Worm (Caenorhabditis elegans) whole organism, L2 larva: ENCODE data around the gene smu-2.
A peak's percentile ranks its signal among the peaks of the same experiment; 100 is the strongest.

Experiments used
- C34F6.9 ChIP-seq: fragments of 150-350 bp; optimal IDR thresholded peaks from 2 replicates; lab custom pipeline; 2014; ENCODE audit warnings: missing biosample characterization, missing genetic modification characterization
- F13H6.1 ChIP-seq: sonication (generic microtip); optimal IDR thresholded peaks from 2 replicates; lab custom pipeline; 2016; ENCODE audit warnings: missing genetic modification characterization, missing compliant biosample characterization
- R02D3.7 ChIP-seq: fragments of 150-350 bp; optimal IDR thresholded peaks from 2 replicates; lab custom pipeline; 2014; ENCODE audit warnings: missing biosample characterization, missing genetic modification characterization
- Y55F3AM.14 ChIP-seq: fragments of 200-800 bp; sonication (Bioruptor generic); optimal IDR thresholded peaks from 2 replicates; lab custom pipeline; 2018; ENCODE audit warnings: mild to moderate bottlenecking, missing genetic modification characterization, missing compliant biosample characterization
- ZK546.5 ChIP-seq: sonication (generic microtip); optimal IDR thresholded peaks from 2 replicates; lab custom pipeline; 2017; ENCODE audit warnings: missing biosample characterization, missing genetic modification characterization
- alr-1 ChIP-seq: fragments of 150-350 bp; optimal IDR thresholded peaks from 2 replicates; lab custom pipeline; 2014; ENCODE audit warnings: missing biosample characterization, missing genetic modification characterization
- aly-2 ChIP-seq: fragments of 150-350 bp; optimal IDR thresholded peaks from 2 replicates; lab custom pipeline; 2014; ENCODE audit warnings: missing biosample characterization, missing genetic modification characterization
- blmp-1 ChIP-seq: sonication (generic microtip); optimal IDR thresholded peaks from 2 replicates; lab custom pipeline; 2017; ENCODE audit warnings: missing genetic modification characterization, mild to moderate bottlenecking, missing compliant biosample characterization, antibody characterized with exemption, moderate library complexity; ENCODE audit not compliant: insufficient read depth
- crh-2 ChIP-seq: sonication (generic microtip); optimal IDR thresholded peaks from 2 replicates; lab custom pipeline; 2017; ENCODE audit warnings: missing biosample characterization, missing genetic modification characterization
- dmd-4 ChIP-seq: sonication (generic microtip); optimal IDR thresholded peaks from 2 replicates; lab custom pipeline; 2017; ENCODE audit warnings: missing biosample characterization, missing genetic modification characterization
- egl-27 ChIP-seq: sonication (generic microtip); optimal IDR thresholded peaks from 3 replicates; lab custom pipeline; 2017; ENCODE audit warnings: missing biosample characterization, missing genetic modification reagents, missing genetic modification characterization
- elt-1 ChIP-seq: fragments of 150-350 bp; optimal IDR thresholded peaks from 2 replicates; lab custom pipeline; 2014; ENCODE audit warnings: missing biosample characterization, missing genetic modification characterization
- elt-3 ChIP-seq: sonication (generic microtip); optimal IDR thresholded peaks from 2 replicates; lab custom pipeline; 2017; ENCODE audit warnings: missing biosample characterization, missing genetic modification characterization
- fos-1 ChIP-seq: fragments of 150-350 bp; optimal IDR thresholded peaks from 2 replicates; lab custom pipeline; 2014; ENCODE audit warnings: missing biosample characterization, missing genetic modification characterization
- gmeb-1 ChIP-seq: fragments of 150-350 bp; optimal IDR thresholded peaks from 2 replicates; lab custom pipeline; 2014; ENCODE audit warnings: missing biosample characterization, missing genetic modification characterization
- lin-11 ChIP-seq: fragments of 150-350 bp; sonication (generic microtip); optimal IDR thresholded peaks from 2 replicates; lab custom pipeline; 2014; ENCODE audit warnings: missing biosample characterization, missing genetic modification characterization, inconsistent platforms, mixed read lengths
- lin-13 ChIP-seq: fragments of 150-350 bp; optimal IDR thresholded peaks from 2 replicates; lab custom pipeline; 2014; ENCODE audit warnings: missing biosample characterization, missing genetic modification reagents, missing genetic modification characterization
- lin-39 ChIP-seq: fragments of 150-350 bp; optimal IDR thresholded peaks from 2 replicates; lab custom pipeline; 2014; ENCODE audit warnings: missing biosample characterization, missing genetic modification reagents, missing genetic modification characterization
- lsy-2 ChIP-seq, 2 experiments: fragments of 150-350 bp in 1 of 2; sonication (generic microtip) in 1 of 2; optimal IDR thresholded peaks; 2 replicates each; lab custom pipeline; 2014 to 2017; ENCODE audit warnings: missing biosample characterization in 2 of 2, missing genetic modification characterization in 2 of 2
- mab-5 ChIP-seq: fragments of 150-350 bp; optimal IDR thresholded peaks from 2 replicates; lab custom pipeline; 2014; ENCODE audit warnings: missing biosample characterization, missing genetic modification characterization
- mbf-1 ChIP-seq: sonication (generic microtip); optimal IDR thresholded peaks from 2 replicates; lab custom pipeline; 2017; ENCODE audit warnings: missing biosample characterization, missing genetic modification characterization
- nhr-10 ChIP-seq: sonication (generic microtip); optimal IDR thresholded peaks from 2 replicates; lab custom pipeline; 2017; ENCODE audit warnings: missing biosample characterization, missing genetic modification characterization
- nhr-11 ChIP-seq: fragments of 150-350 bp; optimal IDR thresholded peaks from 2 replicates; lab custom pipeline; 2014; ENCODE audit warnings: missing biosample characterization, missing genetic modification characterization
- nhr-12 ChIP-seq: fragments of 150-350 bp; optimal IDR thresholded peaks from 2 replicates; lab custom pipeline; 2014; ENCODE audit warnings: missing biosample characterization, missing genetic modification characterization
- nhr-129 ChIP-seq: fragments of 150-350 bp; optimal IDR thresholded peaks from 2 replicates; lab custom pipeline; 2014; ENCODE audit warnings: missing biosample characterization, missing genetic modification characterization
- nhr-21 ChIP-seq: fragments of 150-350 bp; optimal IDR thresholded peaks from 2 replicates; lab custom pipeline; 2014; ENCODE audit warnings: missing biosample characterization, missing genetic modification characterization
- nhr-23 ChIP-seq: fragments of 150-350 bp; optimal IDR thresholded peaks from 2 replicates; lab custom pipeline; 2014; ENCODE audit warnings: missing biosample characterization, missing genetic modification reagents, missing genetic modification characterization
- nhr-237 ChIP-seq: fragments of 150-350 bp; optimal IDR thresholded peaks from 2 replicates; lab custom pipeline; 2014; ENCODE audit warnings: missing biosample characterization, missing genetic modification characterization
- nhr-6 ChIP-seq: fragments of 150-350 bp; optimal IDR thresholded peaks from 2 replicates; lab custom pipeline; 2014; ENCODE audit warnings: missing biosample characterization, missing genetic modification characterization
- nhr-77 ChIP-seq: fragments of 150-350 bp; optimal IDR thresholded peaks from 2 replicates; lab custom pipeline; 2014; ENCODE audit warnings: missing biosample characterization, missing genetic modification characterization
- peb-1 ChIP-seq: fragments of 150-350 bp; optimal IDR thresholded peaks from 2 replicates; lab custom pipeline; 2014; ENCODE audit warnings: missing biosample characterization, missing genetic modification characterization
- sma-3 ChIP-seq: sonication (generic microtip); optimal IDR thresholded peaks from 2 replicates; lab custom pipeline; 2016; ENCODE audit warnings: missing genetic modification reagents, missing genetic modification characterization, missing compliant biosample characterization
- sma-9 ChIP-seq, 2 experiments: fragments of 150-350 bp in 1 of 2; sonication (generic microtip) in 1 of 2; optimal IDR thresholded peaks; 2 replicates each; lab custom pipeline; 2014 to 2016; ENCODE audit warnings: missing genetic modification characterization in 2 of 2, mild to moderate bottlenecking in 1 of 2, missing biosample characterization in 1 of 2, missing compliant biosample characterization in 1 of 2, missing genetic modification reagents in 1 of 2, moderate library complexity in 1 of 2
- snpc-4 ChIP-seq: fragments of 150-350 bp; optimal IDR thresholded peaks from 2 replicates; lab custom pipeline; 2014; ENCODE audit warnings: missing biosample characterization, missing genetic modification characterization
- unc-55 ChIP-seq: fragments of 150-350 bp; sonication (generic microtip); optimal IDR thresholded peaks from 3 replicates; lab custom pipeline; 2014; ENCODE audit warnings: missing biosample characterization, missing genetic modification reagents, missing genetic modification characterization
- unc-62 ChIP-seq: fragments of 150-350 bp; optimal IDR thresholded peaks from 2 replicates; lab custom pipeline; 2014; ENCODE audit warnings: missing biosample characterization, missing genetic modification reagents, missing genetic modification characterization
- zag-1 ChIP-seq: fragments of 150-350 bp; optimal IDR thresholded peaks from 2 replicates; lab custom pipeline; 2014; ENCODE audit warnings: missing biosample characterization, missing genetic modification characterization
- ztf-1 ChIP-seq: fragments of 200-800 bp; sonication (Bioruptor generic); conservative IDR thresholded peaks from 2 replicates; pipeline ENCODE4 v1.3.6; 2022; ENCODE audit warnings: missing genetic modification characterization, missing compliant biosample characterization
- ztf-4 ChIP-seq: fragments of 150-350 bp; optimal IDR thresholded peaks from 2 replicates; lab custom pipeline; 2014; ENCODE audit warnings: missing biosample characterization, missing genetic modification characterization

smu-2 gene

ce11 chrII:3439842-3440640 is 42.2 kb upstream of the smu-2 start:
- no peak for TF ChIP-seq lin-13
- no peak for TF ChIP-seq nhr-12 (tag; lab: Kevin White, UChicago)
- TF ChIP-seq ztf-4 (tag; lab: Kevin White, UChicago): no peak
- TF ChIP-seq unc-62 (GFP tag; lab: Kevin White, UChicago): no peak
- no peak for TF ChIP-seq C34F6.9
- no peak for TF ChIP-seq dmd-4 (tag; lab: Kevin White, UChicago)
- no peak for TF ChIP-seq F13H6.1 (tag; lab: Kevin White, UChicago)
- no peak for TF ChIP-seq aly-2 (tag; lab: Kevin White, UChicago)
- peak; percentile 66 for TF ChIP-seq sma-3 (GFP tag; lab: Kevin White, UChicago)
- no peak for TF ChIP-seq lsy-2 (tag; optimal IDR thresholded peaks at IDR 0.05; lab: Kevin White, UChicago)
- peak; percentile 90 for TF ChIP-seq sma-9 (GFP tag; optimal IDR thresholded peaks at IDR 0.05; lab: Kevin White, UChicago)
- no peak for TF ChIP-seq sma-9 (tag; optimal IDR thresholded peaks at IDR 0.05; lab: Kevin White, UChicago)
- TF ChIP-seq fos-1: peak; percentile 72
- TF ChIP-seq alr-1: no peak
- TF ChIP-seq mab-5 (tag; lab: Kevin White, UChicago): no peak
- peak; percentile 59 for TF ChIP-seq snpc-4
- TF ChIP-seq mbf-1: no peak
- TF ChIP-seq egl-27 (tag; lab: Kevin White, UChicago): no peak
- no peak for TF ChIP-seq nhr-6 (tag; lab: Kevin White, UChicago)
- no peak for TF ChIP-seq ZK546.5 (tag; lab: Kevin White, UChicago)
- TF ChIP-seq nhr-23 (tag; lab: Kevin White, UChicago): no peak
- no peak for TF ChIP-seq Y55F3AM.14
- no peak for TF ChIP-seq nhr-77 (tag; lab: Kevin White, UChicago)
- TF ChIP-seq zag-1: no peak
- no peak for TF ChIP-seq crh-2 (tag; lab: Kevin White, UChicago)

ce11 chrII:3440641-3440926 is 41.6 kb upstream of the smu-2 start, which contains the start of gene C16C8.17:
TSS of gene C16C8.17 (plus strand) at chrII:3440827.
- no peak for TF ChIP-seq peb-1
- no peak for TF ChIP-seq ztf-1 (GFP tag; lab: Robert Waterston, UW)
- no peak for TF ChIP-seq crh-2 (tag; lab: Kevin White, UChicago)
- no peak for TF ChIP-seq nhr-11 (tag; lab: Kevin White, UChicago)
- TF ChIP-seq nhr-237: no peak
- TF ChIP-seq nhr-6 (tag; lab: Kevin White, UChicago): no peak
- no peak for TF ChIP-seq lsy-2 (tag; optimal IDR thresholded peaks at IDR 0.05; lab: Kevin White, UChicago)
- TF ChIP-seq C34F6.9: no peak
- no peak for TF ChIP-seq mab-5 (tag; lab: Kevin White, UChicago)
- TF ChIP-seq sma-9 (GFP tag; optimal IDR thresholded peaks at IDR 0.05; lab: Kevin White, UChicago): no peak
- TF ChIP-seq sma-9 (tag; optimal IDR thresholded peaks at IDR 0.05; lab: Kevin White, UChicago): no peak
- TF ChIP-seq nhr-10: no peak
- TF ChIP-seq egl-27 (tag; lab: Kevin White, UChicago): no peak
- TF ChIP-seq mbf-1: no peak
- no peak for TF ChIP-seq lin-39 (tag; lab: Kevin White, UChicago)
- TF ChIP-seq elt-3: no peak
- TF ChIP-seq lin-11: no peak
- no peak for TF ChIP-seq ZK546.5 (tag; lab: Kevin White, UChicago)
- TF ChIP-seq R02D3.7 (tag; lab: Kevin White, UChicago): no peak

- no peak for TF ChIP-seq unc-55
- TF ChIP-seq gmeb-1 (tag; lab: Kevin White, UChicago): no peak
- no peak for TF ChIP-seq fos-1
- TF ChIP-seq Y55F3AM.14: no peak
- TF ChIP-seq nhr-21: no peak
- no peak for TF ChIP-seq zag-1
- TF ChIP-seq ZK546.5 (tag; lab: Kevin White, UChicago): no peak
- no peak for TF ChIP-seq aly-2 (tag; lab: Kevin White, UChicago)
- TF ChIP-seq elt-1: no peak
- TF ChIP-seq nhr-23 (tag; lab: Kevin White, UChicago): no peak
- TF ChIP-seq lsy-2 (tag; optimal IDR thresholded peaks at IDR 0.05; lab: Kevin White, UChicago): no peak
- no peak for TF ChIP-seq alr-1
- no peak for TF ChIP-seq F13H6.1 (tag; lab: Kevin White, UChicago)
- TF ChIP-seq blmp-1 (tag; lab: Kevin White, UChicago): no peak
- no peak for TF ChIP-seq peb-1
- no peak for TF ChIP-seq nhr-129
Measured at ce11 chrII:3441377-3441776, 40.8 kb upstream of the smu-2 start, which contains the start of gene C16C8.27. TSS of gene C16C8.27 (plus strand) at chrII:3441677.
